Fruit fly (Drosophila melanogaster) whole organism, embryonic: Measurements from ENCODE around the gene CG43229.
A peak's percentile ranks its signal among the peaks of the same experiment; 100 is the strongest.

Source experiments
- ATbp ChIP-seq: fragments of 200-800 bp; sonication (Bioruptor generic); optimal IDR thresholded peaks from 2 replicates; lab custom pipeline; 2017; ENCODE audit warnings: missing biosample characterization, mild to moderate bottlenecking, missing genetic modification characterization, missing genetic modification reagents
- Atf6 ChIP-seq: fragments of 200-800 bp; sonication (Bioruptor generic); IDR thresholded peaks from 2 replicates; pipeline ENCODE4 v1.3.6; 2022; ENCODE audit warnings: missing biosample characterization, missing genetic modification characterization
- BEAF-32 ChIP-seq: fragments of 200-800 bp; sonication (Bioruptor generic); optimal IDR thresholded peaks from 3 replicates; lab custom pipeline; 2017; ENCODE audit warnings: missing biosample characterization, missing genetic modification characterization, mild to moderate bottlenecking, moderate library complexity, missing genetic modification reagents
- CG10274 ChIP-seq: fragments of 200-800 bp; sonication (Bioruptor generic); optimal IDR thresholded peaks from 3 replicates; lab custom pipeline; 2017; ENCODE audit warnings: missing biosample characterization, mild to moderate bottlenecking, missing genetic modification characterization
- CG11723 ChIP-seq: fragments of 200-800 bp; sonication (Bioruptor generic); optimal IDR thresholded peaks from 2 replicates; lab custom pipeline; 2017; ENCODE audit warnings: missing biosample characterization, mild to moderate bottlenecking, missing genetic modification characterization
- CG12236 ChIP-seq: fragments of 200-800 bp; sonication (Bioruptor generic); optimal IDR thresholded peaks from 2 replicates; lab custom pipeline; 2016; ENCODE audit warnings: missing biosample characterization, missing genetic modification characterization
- CG14050 ChIP-seq: fragments of 200-800 bp; sonication (Bioruptor generic); IDR thresholded peaks from 3 replicates; pipeline ENCODE4 v1.3.6; 2022; ENCODE audit warnings: missing biosample characterization, missing genetic modification characterization
- CG14860 ChIP-seq: fragments of 200-800 bp; sonication (Bioruptor generic); IDR thresholded peaks from 3 replicates; pipeline ENCODE4 v1.3.6; 2022; ENCODE audit warnings: missing biosample characterization, missing genetic modification characterization; ENCODE audit not compliant: partially characterized antibody
- CG1529 ChIP-seq: fragments of 200-800 bp; sonication (Bioruptor generic); optimal IDR thresholded peaks from 3 replicates; lab custom pipeline; 2018; ENCODE audit warnings: missing biosample characterization, missing genetic modification characterization
- CG15479 ChIP-seq: fragments of 200-800 bp; sonication (Bioruptor generic); optimal IDR thresholded peaks from 3 replicates; lab custom pipeline; 2019; ENCODE audit warnings: missing biosample characterization, mild to moderate bottlenecking, missing genetic modification characterization, moderate library complexity
- CG15514 ChIP-seq: fragments of 200-800 bp; sonication (Bioruptor generic); optimal IDR thresholded peaks from 3 replicates; lab custom pipeline; 2017; ENCODE audit warnings: missing biosample characterization, missing genetic modification characterization, mild to moderate bottlenecking, moderate library complexity, missing genetic modification reagents
- CG16813 ChIP-seq: fragments of 200-800 bp; sonication (Bioruptor generic); IDR thresholded peaks from 3 replicates; pipeline ENCODE4 v1.3.6; 2022; ENCODE audit warnings: missing biosample characterization, missing genetic modification characterization; ENCODE audit not compliant: partially characterized antibody
- CG16863 ChIP-seq: fragments of 200-800 bp; sonication (Bioruptor generic); optimal IDR thresholded peaks from 3 replicates; lab custom pipeline; 2016; ENCODE audit warnings: missing biosample characterization, missing genetic modification characterization
- CG17359 ChIP-seq: fragments of 200-800 bp; sonication (Bioruptor generic); optimal IDR thresholded peaks from 3 replicates; lab custom pipeline; 2018; ENCODE audit warnings: missing biosample characterization, mild to moderate bottlenecking, missing genetic modification characterization, moderate library complexity
- CG2116 ChIP-seq: fragments of 200-800 bp; sonication (Bioruptor generic); optimal IDR thresholded peaks from 3 replicates; lab custom pipeline; 2018; ENCODE audit warnings: missing biosample characterization, mild to moderate bottlenecking, missing genetic modification characterization
- CG2712 ChIP-seq: fragments of 200-800 bp; optimal IDR thresholded peaks from 3 replicates; lab custom pipeline; 2019; ENCODE audit warnings: missing biosample characterization, mild to moderate bottlenecking, missing genetic modification characterization, moderate library complexity
- CG3065 ChIP-seq: fragments of 200-800 bp; sonication (Bioruptor generic); optimal IDR thresholded peaks from 2 replicates; lab custom pipeline; 2016; ENCODE audit warnings: missing biosample characterization, missing genetic modification characterization
- CG31388 ChIP-seq: fragments of 200-800 bp; sonication (Bioruptor generic); optimal IDR thresholded peaks from 2 replicates; lab custom pipeline; 2016; ENCODE audit warnings: missing biosample characterization, missing genetic modification characterization
- CG32532 ChIP-seq: fragments of 200-800 bp; sonication (Bioruptor generic); IDR thresholded peaks from 2 replicates; pipeline ENCODE4 v1.3.6; 2022; ENCODE audit warnings: missing biosample characterization, missing genetic modification characterization
- CG34422 ChIP-seq: fragments of 200-800 bp; sonication (Bioruptor generic); IDR thresholded peaks from 3 replicates; pipeline ENCODE4 v1.3.6; 2022; ENCODE audit warnings: missing biosample characterization, missing genetic modification characterization
- CG4617 ChIP-seq: fragments of 200-800 bp; sonication (Bioruptor generic); optimal IDR thresholded peaks from 3 replicates; lab custom pipeline; 2016; ENCODE audit warnings: missing biosample characterization, missing genetic modification characterization, borderline replicate concordance
- Dll ChIP-seq: fragments of 200-800 bp; sonication (Bioruptor generic); IDR thresholded peaks from 4 replicates; pipeline ENCODE4 v1.3.6; 2022; ENCODE audit warnings: missing biosample characterization, missing genetic modification characterization; ENCODE audit not compliant: partially characterized antibody
- Doc3 ChIP-seq: fragments of 200-800 bp; sonication (Bioruptor generic); IDR thresholded peaks from 3 replicates; pipeline ENCODE4 v1.3.6; 2022; ENCODE audit warnings: missing biosample characterization, missing genetic modification characterization; ENCODE audit not compliant: partially characterized antibody
- Dref ChIP-seq: fragments of 200-800 bp; sonication (Bioruptor generic); IDR thresholded peaks from 2 replicates; pipeline ENCODE4 v1.3.6; 2022; ENCODE audit warnings: missing biosample characterization, missing genetic modification characterization
- Hr39 ChIP-seq: fragments of >200 bp; optimal IDR thresholded peaks from 2 replicates; lab custom pipeline; 2017
- Med ChIP-seq: fragments of 200-800 bp; sonication (Bioruptor generic); peaks from one replicate; lab custom pipeline; 2016; ENCODE audit warnings: missing biosample characterization, missing genetic modification characterization, mild to moderate bottlenecking, inconsistent platforms, moderate library complexity
- NC2β ChIP-seq: fragments of 200-800 bp; sonication (Bioruptor generic); optimal IDR thresholded peaks from 2 replicates; lab custom pipeline; 2016; ENCODE audit warnings: missing biosample characterization, missing genetic modification characterization
- Oaz ChIP-seq: fragments of 200-800 bp; sonication (Bioruptor generic); IDR thresholded peaks from 2 replicates; pipeline ENCODE4 v1.3.6; 2022; ENCODE audit warnings: missing biosample characterization, missing genetic modification characterization
- PHDP ChIP-seq: fragments of 200-800 bp; sonication (Bioruptor generic); optimal IDR thresholded peaks from 3 replicates; lab custom pipeline; 2018; ENCODE audit warnings: missing biosample characterization, mild to moderate bottlenecking, missing genetic modification characterization, moderate library complexity
- Scr ChIP-seq: fragments of 200-800 bp; sonication (Bioruptor generic); IDR thresholded peaks from 2 replicates; pipeline ENCODE4 v1.3.6; 2022; ENCODE audit warnings: missing biosample characterization, missing genetic modification characterization; ENCODE audit not compliant: partially characterized antibody
- Xbp1 ChIP-seq: fragments of 200-800 bp; sonication (Bioruptor generic); optimal IDR thresholded peaks from 3 replicates; lab custom pipeline; 2016; ENCODE audit warnings: missing biosample characterization, mild to moderate bottlenecking, missing genetic modification characterization
- amos ChIP-seq: fragments of 200-800 bp; sonication (Bioruptor generic); IDR thresholded peaks from 2 replicates; pipeline ENCODE4 v1.3.6; 2022; ENCODE audit warnings: missing biosample characterization, missing genetic modification characterization; ENCODE audit not compliant: partially characterized antibody
- bbx ChIP-seq: fragments of 200-800 bp; sonication (Bioruptor generic); IDR thresholded peaks from 2 replicates; pipeline ENCODE4 v1.3.6; 2022; ENCODE audit warnings: missing biosample characterization, missing genetic modification characterization; ENCODE audit not compliant: partially characterized antibody
- chinmo ChIP-seq: fragments of 200-800 bp; sonication (Bioruptor generic); IDR thresholded peaks from 4 replicates; pipeline ENCODE4 v1.3.6; 2022; ENCODE audit warnings: missing biosample characterization, missing genetic modification characterization; ENCODE audit not compliant: partially characterized antibody
- danr ChIP-seq: fragments of 200-800 bp; sonication (Bioruptor generic); IDR thresholded peaks from 2 replicates; pipeline ENCODE4 v1.3.6; 2022; ENCODE audit warnings: missing biosample characterization, missing genetic modification characterization
- grau ChIP-seq: fragments of 200-800 bp; optimal IDR thresholded peaks from 3 replicates; lab custom pipeline; 2019; ENCODE audit warnings: missing biosample characterization, mild to moderate bottlenecking, missing genetic modification characterization, moderate library complexity
- h ChIP-seq: fragments of >200 bp; optimal IDR thresholded peaks from 2 replicates; lab custom pipeline; 2017
- hb ChIP-seq: fragments of 200-800 bp; sonication (Bioruptor generic); IDR thresholded peaks from 3 replicates; pipeline ENCODE4 v1.3.6; 2022; ENCODE audit warnings: missing biosample characterization, missing genetic modification characterization; ENCODE audit not compliant: partially characterized antibody
- ken ChIP-seq: fragments of 200-800 bp; sonication (Bioruptor generic); IDR thresholded peaks from 3 replicates; pipeline ENCODE4 v1.3.6; 2022; ENCODE audit warnings: missing biosample characterization, missing genetic modification characterization
- mld ChIP-seq: fragments of 200-800 bp; sonication (Bioruptor generic); IDR thresholded peaks from 3 replicates; pipeline ENCODE4 v1.3.6; 2022; ENCODE audit warnings: missing biosample characterization, missing genetic modification characterization; ENCODE audit not compliant: partially characterized antibody
- nerfin-1 ChIP-seq: fragments of 200-800 bp; sonication (Bioruptor generic); optimal IDR thresholded peaks from 3 replicates; lab custom pipeline; 2019; ENCODE audit warnings: missing biosample characterization, mild to moderate bottlenecking, missing genetic modification characterization, moderate library complexity
- p53 ChIP-seq: fragments of 200-800 bp; sonication (Bioruptor generic); optimal IDR thresholded peaks from 2 replicates; lab custom pipeline; 2016; ENCODE audit warnings: missing biosample characterization, missing genetic modification characterization
- pita ChIP-seq: fragments of 200-800 bp; sonication (Bioruptor generic); optimal IDR thresholded peaks from 2 replicates; lab custom pipeline; 2017; ENCODE audit warnings: missing biosample characterization, mild to moderate bottlenecking, missing genetic modification characterization
- sna ChIP-seq: fragments of 200-800 bp; sonication (Bioruptor generic); IDR thresholded peaks from 2 replicates; pipeline ENCODE4 v1.3.6; 2022; ENCODE audit warnings: missing biosample characterization, missing genetic modification characterization; ENCODE audit not compliant: partially characterized antibody
- stwl ChIP-seq: fragments of 200-800 bp; sonication (Bioruptor generic); optimal IDR thresholded peaks from 3 replicates; lab custom pipeline; 2018; ENCODE audit warnings: missing biosample characterization, mild to moderate bottlenecking, missing genetic modification characterization, moderate library complexity
- tin ChIP-seq: fragments of 200-800 bp; sonication (Bioruptor generic); optimal IDR thresholded peaks from 3 replicates; lab custom pipeline; 2016; ENCODE audit warnings: missing biosample characterization, missing genetic modification characterization
- tio ChIP-seq: fragments of 200-800 bp; sonication (Bioruptor generic); optimal IDR thresholded peaks from 2 replicates; lab custom pipeline; 2017; ENCODE audit warnings: missing biosample characterization, missing genetic modification characterization, inconsistent platforms
- usp ChIP-seq: fragments of >200 bp; optimal IDR thresholded peaks from 2 replicates; lab custom pipeline; 2017; ENCODE audit warnings: missing biosample characterization, missing genetic modification characterization
- vnd ChIP-seq: fragments of 200-800 bp; sonication (Bioruptor generic); IDR thresholded peaks from 3 replicates; pipeline ENCODE4 v1.3.6; 2022; ENCODE audit warnings: missing biosample characterization, missing genetic modification characterization; ENCODE audit not compliant: partially characterized antibody
- zen2 ChIP-seq: fragments of 200-800 bp; sonication (Bioruptor generic); IDR thresholded peaks from 3 replicates; pipeline ENCODE4 v1.3.6; 2022; ENCODE audit warnings: missing biosample characterization, missing genetic modification characterization; ENCODE audit not compliant: partially characterized antibody

Gene CG43229

DNA sequence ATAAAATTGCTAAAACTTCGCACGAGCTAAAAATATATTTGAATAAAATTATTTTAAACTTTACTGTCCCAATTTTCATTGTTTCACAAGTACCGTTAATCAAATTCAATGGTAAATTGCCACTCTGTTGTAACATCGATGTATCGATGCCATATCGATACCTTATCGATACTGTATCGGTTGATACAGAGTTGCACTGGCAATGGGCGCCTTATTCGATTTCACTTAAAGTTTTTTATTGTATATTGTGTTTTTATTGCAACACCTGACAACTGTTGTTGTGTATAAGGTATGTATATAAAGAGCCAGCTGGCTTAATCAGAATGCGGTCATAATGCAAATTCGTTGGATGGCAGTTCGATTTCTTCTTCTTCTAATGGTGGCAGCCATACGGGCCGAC lies at the start of gene CG43229:
TSS of gene CG43229 (plus strand) at position 246 of the 400 bp plus-strand sequence.
- no peak for TF ChIP-seq PHDP (tag; lab: Kevin White, UChicago)
- no peak for TF ChIP-seq Xbp1 (GFP tag; lab: Kevin White, UChicago)
- TF ChIP-seq Scr (GFP tag; lab: Robert Waterston, UW), result peak; percentile 67
- peak; percentile 82 for TF ChIP-seq stwl (tag; lab: Kevin White, UChicago)
- no peak for TF ChIP-seq NC2β
- 0 out of 2 replicates have a peak, but pooled peaks have one; percentile 31 for TF ChIP-seq Atf6 (GFP tag; lab: Robert Waterston, UW)
- TF ChIP-seq mld (GFP tag; lab: Robert Waterston, UW), result peak; percentile 76
- TF ChIP-seq CG12236 (GFP tag; lab: Kevin White, UChicago), result no peak
- TF ChIP-seq CG10274, result no peak
- peak; percentile 71 for TF ChIP-seq Dll (GFP tag; lab: Robert Waterston, UW)
- no peak for TF ChIP-seq CG32532 (GFP tag; lab: Robert Waterston, UW)
- no peak for TF ChIP-seq pita (GFP tag; lab: Kevin White, UChicago)
- TF ChIP-seq p53, result no peak
- peak; percentile 71; the same call in 2 of the 3 replicates for TF ChIP-seq hb (GFP tag; lab: Robert Waterston, UW)
- peak; percentile 83 for TF ChIP-seq CG16813 (GFP tag; lab: Robert Waterston, UW)
- no peak for TF ChIP-seq CG11723 (GFP tag; lab: Kevin White, UChicago)
- 0 out of 2 replicates have a peak, but pooled peaks have one; percentile 37 for TF ChIP-seq sna (GFP tag; lab: Robert Waterston, UW)
- no peak for TF ChIP-seq CG14050 (GFP tag; lab: Robert Waterston, UW)
- peak; percentile 80; the same call in 2 of the 4 replicates for TF ChIP-seq chinmo (GFP tag; lab: Robert Waterston, UW)
- no peak for TF ChIP-seq Hr39
- TF ChIP-seq CG34422 (GFP tag; lab: Robert Waterston, UW), result no peak
- no peak for TF ChIP-seq Oaz (GFP tag; lab: Robert Waterston, UW)
- TF ChIP-seq CG1529 (GFP tag; lab: Kevin White, UChicago), result no peak
- TF ChIP-seq zen2 (GFP tag; lab: Robert Waterston, UW), result peak; percentile 73
- TF ChIP-seq usp (GFP tag; lab: Kevin White, UChicago), result no peak
- peak; percentile 3 for TF ChIP-seq grau (tag; lab: Kevin White, UChicago)
- TF ChIP-seq CG15479, result no peak
- peak; percentile 96 for TF ChIP-seq CG16863
- no peak for TF ChIP-seq ken (GFP tag; lab: Robert Waterston, UW)
- no peak for TF ChIP-seq CG2712 (tag; lab: Kevin White, UChicago)
- TF ChIP-seq h (lab: Kevin White, UChicago), result no peak
- TF ChIP-seq CG14860, result peak; percentile 66
- no peak for TF ChIP-seq tin (GFP tag; lab: Kevin White, UChicago)
- peak; percentile 79 for TF ChIP-seq BEAF-32
- no peak for TF ChIP-seq CG4617 (GFP tag; lab: Kevin White, UChicago)
- peak; percentile 87 for TF ChIP-seq amos (GFP tag; lab: Robert Waterston, UW)
- no peak for TF ChIP-seq nerfin-1 (tag; lab: Kevin White, UChicago)
- peak; percentile 91 for TF ChIP-seq Dref (GFP tag; lab: Robert Waterston, UW)
- TF ChIP-seq vnd (GFP tag; lab: Robert Waterston, UW), result peak; percentile 63
- TF ChIP-seq CG17359 (tag; lab: Kevin White, UChicago), result no peak
- TF ChIP-seq Doc3 (GFP tag; lab: Robert Waterston, UW), result peak; percentile 53; the same call in 1 of the 3 replicates
- no peak for TF ChIP-seq ATbp (GFP tag; lab: Kevin White, UChicago)
- peak; percentile 0 for TF ChIP-seq CG15514 (GFP tag; lab: Kevin White, UChicago)
- no peak for TF ChIP-seq danr (GFP tag; lab: Robert Waterston, UW)
- no peak for TF ChIP-seq tio
- peak; percentile 85 for TF ChIP-seq bbx
- TF ChIP-seq CG31388 (GFP tag; lab: Kevin White, UChicago), result no peak
- peak; percentile 98 for TF ChIP-seq CG2116 (GFP tag; lab: Kevin White, UChicago)
- TF ChIP-seq Med, result peak; percentile 82
- no peak for TF ChIP-seq CG3065 (GFP tag; lab: Kevin White, UChicago)
